Worm (Caenorhabditis elegans): ENCODE measurements around the gene irld-51.

irld-51 gene

DNA sequence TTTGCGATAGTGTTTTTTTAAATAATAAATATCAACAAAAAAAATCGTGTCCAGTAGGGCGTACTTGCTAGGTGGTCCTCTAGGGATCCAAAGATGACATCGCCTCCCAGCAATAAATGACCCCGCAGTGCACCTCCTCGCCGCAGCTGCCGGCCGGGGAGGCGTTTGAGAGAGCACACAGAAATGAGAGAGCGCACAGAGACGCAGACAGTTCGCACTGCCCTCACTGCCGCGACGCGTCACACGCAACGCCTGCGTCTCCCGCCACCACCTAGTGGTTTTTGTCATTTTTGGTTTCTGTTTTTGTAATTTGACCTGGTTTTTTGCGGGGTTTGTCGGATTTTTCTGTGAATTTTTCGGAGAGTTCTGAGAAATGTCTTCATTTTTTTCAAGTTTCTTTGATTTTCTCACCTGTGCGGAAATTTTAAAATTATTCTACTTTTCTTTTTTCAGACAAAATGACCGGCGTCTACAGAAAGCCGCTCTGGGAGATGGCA lies 35.4 kb upstream of the irld-51 start, which contains the start of gene lido-7 (continued):
- TF ChIP-seq set-16 (GFP tag; IDR thresholded peaks at IDR 0.05) (peak; percentile 93), ceh-62 (tag; optimal IDR thresholded peaks at IDR 0.05) (no peak), ctbp-1 (GFP tag; IDR thresholded peaks at IDR 0.05) (peak; percentile 27; the same call in 1 of the 2 replicates), cey-2 (tag; optimal IDR thresholded peaks at IDR 0.05; ENCODE audit: borderline replicate concordance, insufficient read depth) (no peak), nhr-41 (GFP tag; IDR thresholded peaks at IDR 0.05) (0 out of 2 replicates have a peak, but pooled peaks have one; percentile 26), gei-8 (GFP tag; optimal IDR thresholded peaks at IDR 0.05) (no peak), F26F4.8 (GFP tag; conservative IDR thresholded peaks at IDR 0.05) (no peak), dpl-1 (GFP tag; optimal IDR thresholded peaks at IDR 0.05) (peak; percentile 8), ceh-20 (GFP tag; IDR thresholded peaks at IDR 0.05) (no peak), ama-1 (optimal IDR thresholded peaks at IDR 0.05) (no peak), lir-3 (tag; optimal IDR thresholded peaks at IDR 0.05) (no peak), aly-2 (tag; optimal IDR thresholded peaks at IDR 0.05) (no peak), dmd-6 (GFP tag; IDR thresholded peaks at IDR 0.05) (peak; percentile 73), ztf-7 (tag; optimal IDR thresholded peaks at IDR 0.05) (no peak), nhr-28 (tag; optimal IDR thresholded peaks at IDR 0.05) (peak; percentile 17), hmg-1.1 (GFP tag; IDR thresholded peaks at IDR 0.05) (peak; percentile 74), F10B5.3 (tag; optimal IDR thresholded peaks at IDR 0.05) (no peak), tag-97 (GFP tag; IDR thresholded peaks at IDR 0.05) (no peak), mxl-3 (GFP tag; optimal IDR thresholded peaks at IDR 0.05) (peak; percentile 56), nhr-77 (tag; optimal IDR thresholded peaks at IDR 0.05) (no peak), daf-19 (GFP tag; conservative IDR thresholded peaks at IDR 0.05) (no peak), duxl-1 (tag; optimal IDR thresholded peaks at IDR 0.05; ENCODE audit: poor library complexity) (peak; percentile 40), mdl-1 (tag; optimal IDR thresholded peaks at IDR 0.05) (peak in 1 of 2 experiments; percentile 46), F49E8.2 (tag; optimal IDR thresholded peaks at IDR 0.05; ENCODE audit: borderline replicate concordance) (no peak), ZK337.2 (GFP tag; IDR thresholded peaks at IDR 0.05) (no peak), T20F7.1 (GFP tag; optimal IDR thresholded peaks at IDR 0.05) (no peak), hlh-30 (tag; optimal IDR thresholded peaks at IDR 0.05; ENCODE audit: insufficient read depth) (peak; percentile 49), F44E2.7 (GFP tag; IDR thresholded peaks at IDR 0.05) (no peak), jun-1 (tag; optimal IDR thresholded peaks at IDR 0.05) (no peak), egl-43 (GFP tag; IDR thresholded peaks at IDR 0.05) (peak; percentile 62; the same call in 1 of the 2 replicates), rbr-2 (tag; optimal IDR thresholded peaks at IDR 0.05) (peak; percentile 52), zfp-3 (GFP tag; conservative IDR thresholded peaks at IDR 0.05) (no peak), spr-1 (tag; optimal IDR thresholded peaks at IDR 0.05) (no peak), hif-1 (tag; optimal IDR thresholded peaks at IDR 0.05) (no peak), T26A8.4 (GFP tag; IDR thresholded peaks at IDR 0.05) (peak; percentile 33; the same call in 1 of the 2 replicates), aha-1 (tag) (no peak), nhr-6 (tag; optimal IDR thresholded peaks at IDR 0.05) (no peak), skn-1 (tag; optimal IDR thresholded peaks at IDR 0.05) (no peak), php-3 (GFP tag; IDR thresholded peaks at IDR 0.05) (no peak), pqm-1 (tag; optimal IDR thresholded peaks at IDR 0.05) (no peak), tra-1 (GFP tag; IDR thresholded peaks at IDR 0.05) (peak; percentile 55; the same call in 1 of the 2 replicates), unc-39 (tag; optimal IDR thresholded peaks at IDR 0.05) (no peak)

DNA sequence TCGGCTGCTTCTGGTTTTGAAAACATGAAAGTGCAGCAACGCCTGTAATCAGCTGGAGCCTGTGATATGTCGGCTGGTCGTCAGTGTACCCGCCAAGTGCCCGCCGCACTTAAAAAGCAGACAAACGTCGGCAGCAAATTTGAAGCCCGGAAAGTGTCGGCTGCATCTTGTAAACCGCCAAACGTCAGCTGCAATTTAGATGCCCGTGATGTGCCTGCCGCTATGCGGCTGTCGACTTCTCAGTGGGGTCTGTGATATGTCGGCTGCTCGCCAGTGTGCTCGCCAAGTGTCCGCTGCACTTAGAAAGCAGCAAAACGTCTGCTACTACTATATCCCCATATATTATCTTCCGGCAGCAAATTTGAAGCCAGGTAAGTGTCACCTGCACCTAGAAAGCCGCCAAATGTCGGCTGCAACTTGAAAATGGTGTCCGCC lies 34.6 kb upstream of the irld-51 start:
- no peak for TF ChIP-seq arid-1 (GFP tag; conservative IDR thresholded peaks at IDR 0.05)
- no peak for TF ChIP-seq zip-11 (GFP tag; IDR thresholded peaks at IDR 0.05)
- TF ChIP-seq zfp-2 (tag; optimal IDR thresholded peaks at IDR 0.05), result no peak
- peak; percentile 72 for TF ChIP-seq aha-1 (tag)
- TF ChIP-seq ctbp-1 (GFP tag; IDR thresholded peaks at IDR 0.05), result no peak
- TF ChIP-seq mes-2 (tag; optimal IDR thresholded peaks at IDR 0.05; ENCODE audit: poor library complexity, severe bottlenecking), result peak; percentile 4
- no peak for TF ChIP-seq F26F4.8 (GFP tag; conservative IDR thresholded peaks at IDR 0.05)
- 0 out of 2 replicates have a peak, but pooled peaks have one; percentile 17 for TF ChIP-seq php-3 (GFP tag; IDR thresholded peaks at IDR 0.05)
- TF ChIP-seq nhr-111 (GFP tag; optimal IDR thresholded peaks at IDR 0.05), result peak; percentile 12
- no peak for TF ChIP-seq dmd-6 (GFP tag; IDR thresholded peaks at IDR 0.05)
- 0 out of 2 replicates have a peak, but pooled peaks have one; percentile 52 for TF ChIP-seq snpc-1.2 (GFP tag; IDR thresholded peaks at IDR 0.05)
- no peak for TF ChIP-seq nhr-48 (tag; optimal IDR thresholded peaks at IDR 0.05)
- TF ChIP-seq hmg-1.1 (GFP tag; IDR thresholded peaks at IDR 0.05), result peak; percentile 41; the same call in 1 of the 2 replicates
- no peak for TF ChIP-seq lsy-2 (tag; optimal IDR thresholded peaks at IDR 0.05)
- 0 out of 2 replicates have a peak, but pooled peaks have one; percentile 5 for TF ChIP-seq lin-38 (GFP tag; IDR thresholded peaks at IDR 0.05)
